Fruit fly (Drosophila melanogaster) whole organism, prepupa: Measurements from ENCODE around the gene DIP2.

Source experiments
- Blimp-1 ChIP-seq: fragments of 200-800 bp; sonication (Bioruptor generic); optimal IDR thresholded peaks from 3 replicates; lab custom pipeline; 2017; ENCODE audit warnings: missing biosample characterization, missing genetic modification characterization, mild to moderate bottlenecking, moderate library complexity, missing genetic modification reagents
- CG10669 ChIP-seq: fragments of 200-800 bp; sonication (Bioruptor generic); optimal IDR thresholded peaks from 3 replicates; lab custom pipeline; 2018; ENCODE audit warnings: missing biosample characterization, mild to moderate bottlenecking, missing genetic modification characterization, moderate library complexity
- CG15336 ChIP-seq: fragments of 200-800 bp; sonication (Bioruptor generic); IDR thresholded peaks from 2 replicates; pipeline ENCODE4 v1.3.6; 2022; ENCODE audit warnings: missing biosample characterization, missing genetic modification characterization
- CG16779 ChIP-seq: fragments of 200-800 bp; sonication (Bioruptor generic); optimal IDR thresholded peaks from 3 replicates; lab custom pipeline; 2017; ENCODE audit warnings: missing biosample characterization, mild to moderate bottlenecking, missing genetic modification characterization
- CG4318 ChIP-seq: fragments of 200-800 bp; sonication (Bioruptor generic); optimal IDR thresholded peaks from 3 replicates; lab custom pipeline; 2017; ENCODE audit warnings: missing biosample characterization, mild to moderate bottlenecking, missing genetic modification characterization
- CG6163 ChIP-seq: fragments of 200-800 bp; sonication (Bioruptor generic); IDR thresholded peaks from 3 replicates; pipeline ENCODE4 v1.3.6; 2022; ENCODE audit warnings: missing biosample characterization, missing genetic modification characterization
- CG6276 ChIP-seq: fragments of 200-800 bp; sonication (Bioruptor generic); optimal IDR thresholded peaks from 2 replicates; lab custom pipeline; 2017; ENCODE audit warnings: missing biosample characterization, mild to moderate bottlenecking, missing genetic modification characterization
- CG6792 ChIP-seq: fragments of 200-800 bp; sonication (Bioruptor generic); optimal IDR thresholded peaks from 3 replicates; lab custom pipeline; 2016; ENCODE audit warnings: missing biosample characterization, missing genetic modification characterization
- CG6854 ChIP-seq: fragments of 200-800 bp; sonication (Bioruptor generic); optimal IDR thresholded peaks from 2 replicates; lab custom pipeline; 2017; ENCODE audit warnings: missing biosample characterization, mild to moderate bottlenecking, missing genetic modification characterization
- Gug ChIP-seq: fragments of 200-800 bp; sonication (Bioruptor generic); IDR thresholded peaks from 2 replicates; pipeline ENCODE4 v1.3.6; 2022; ENCODE audit warnings: missing biosample characterization, missing genetic modification characterization
- Sox102F ChIP-seq: fragments of 200-800 bp; sonication (Bioruptor generic); optimal IDR thresholded peaks from 2 replicates; lab custom pipeline; 2016; ENCODE audit warnings: missing biosample characterization, mild to moderate bottlenecking, missing genetic modification characterization
- fkh ChIP-seq: fragments of 200-800 bp; sonication (Bioruptor generic); optimal IDR thresholded peaks from 3 replicates; lab custom pipeline; 2017; ENCODE audit warnings: missing biosample characterization, mild to moderate bottlenecking, missing genetic modification characterization, moderate library complexity
- pdm3 ChIP-seq: fragments of 200-800 bp; sonication (Bioruptor generic); optimal IDR thresholded peaks from 3 replicates; lab custom pipeline; 2016; ENCODE audit warnings: missing biosample characterization, missing genetic modification characterization
- svp ChIP-seq: fragments of 200-800 bp; sonication (Bioruptor generic); peaks from one replicate; lab custom pipeline; 2016; ENCODE audit warnings: missing biosample characterization, missing genetic modification characterization

dm6 chr3L:232267-232666, 25.5 kb downstream of the DIP2 start, which contains the start of gene CG34454:
- TF ChIP-seq CG4318 (GFP tag; lab: Kevin White, UChicago) (no peak), Blimp-1 (no peak), Sox102F (GFP tag; lab: Kevin White, UChicago) (no peak), CG15336 (GFP tag; lab: Robert Waterston, UW) (no peak), CG10669 (GFP tag; lab: Kevin White, UChicago) (no peak), CG6163 (GFP tag; lab: Robert Waterston, UW) (no peak), fkh (GFP tag; lab: Kevin White, UChicago) (no peak), svp (GFP tag; lab: Kevin White, UChicago) (no peak), CG6792 (GFP tag; lab: Kevin White, UChicago) (no peak), CG6276 (GFP tag; lab: Kevin White, UChicago) (no peak), Gug (GFP tag; lab: Robert Waterston, UW) (no peak), CG16779 (no peak), CG6854 (GFP tag; lab: Kevin White, UChicago) (no peak), pdm3 (GFP tag; lab: Kevin White, UChicago) (no peak)
